Worm (Caenorhabditis elegans) whole organism, L3 larva: ENCODE measurements around the gene lec-4.

Experiments
- R02D3.7 ChIP-seq: fragments of 150-350 bp; optimal IDR thresholded peaks from 2 replicates; lab custom pipeline; 2014; ENCODE audit warnings: missing biosample characterization, missing genetic modification characterization
- ZK546.5 ChIP-seq: sonication (generic microtip); optimal IDR thresholded peaks from 2 replicates; lab custom pipeline; 2017; ENCODE audit warnings: missing biosample characterization, missing genetic modification characterization
- aly-2 ChIP-seq: fragments of 150-350 bp; optimal IDR thresholded peaks from 2 replicates; lab custom pipeline; 2014; ENCODE audit warnings: missing biosample characterization, missing genetic modification characterization
- ama-1 ChIP-seq: fragments of 150-350 bp; optimal IDR thresholded peaks from 2 replicates; lab custom pipeline; 2018
- ceh-16 ChIP-seq: sonication (generic microtip); optimal IDR thresholded peaks from 2 replicates; lab custom pipeline; 2017; ENCODE audit warnings: missing biosample characterization, missing genetic modification characterization
- ceh-28 ChIP-seq: fragments of 150-350 bp; optimal IDR thresholded peaks from 2 replicates; lab custom pipeline; 2014; ENCODE audit warnings: missing biosample characterization, missing genetic modification reagents, missing genetic modification characterization
- ceh-82 ChIP-seq: fragments of 150-350 bp; optimal IDR thresholded peaks from 2 replicates; lab custom pipeline; 2014; ENCODE audit warnings: missing biosample characterization, missing genetic modification characterization
- ceh-9 ChIP-seq: sonication (generic microtip); optimal IDR thresholded peaks from 2 replicates; lab custom pipeline; 2018; ENCODE audit warnings: missing biosample characterization, missing genetic modification characterization
- daf-12 ChIP-seq: fragments of 150-350 bp; optimal IDR thresholded peaks from 2 replicates; lab custom pipeline; 2014; ENCODE audit warnings: missing biosample characterization, missing genetic modification reagents, missing genetic modification characterization
- egl-27 ChIP-seq: sonication (generic microtip); optimal IDR thresholded peaks from 4 replicates; lab custom pipeline; 2017; ENCODE audit warnings: missing biosample characterization, missing genetic modification reagents, missing genetic modification characterization
- egl-5 ChIP-seq: fragments of 150-350 bp; optimal IDR thresholded peaks from 2 replicates; lab custom pipeline; 2017; ENCODE audit warnings: missing biosample characterization, missing genetic modification reagents, missing genetic modification characterization, inconsistent platforms
- elt-1 ChIP-seq: fragments of 150-350 bp; optimal IDR thresholded peaks from 2 replicates; lab custom pipeline; 2014; ENCODE audit warnings: missing biosample characterization, missing genetic modification characterization
- elt-2 ChIP-seq: sonication (generic microtip); optimal IDR thresholded peaks from 2 replicates; lab custom pipeline; 2016; ENCODE audit warnings: missing genetic modification reagents, mild to moderate bottlenecking, missing genetic modification characterization, missing compliant biosample characterization
- elt-3 ChIP-seq, 3 experiments: fragments of 150-350 bp in 1 of 3; sonication (generic microtip) in 2 of 3; optimal IDR thresholded peaks; 2 replicates in 2 of 3; 4 replicates in 1 of 3; lab custom pipeline; 2014 to 2017; ENCODE audit warnings: missing biosample characterization in 3 of 3, missing genetic modification characterization in 3 of 3
- eor-1 ChIP-seq, 2 experiments: fragments of 150-350 bp; optimal IDR thresholded peaks; 2 replicates each; lab custom pipeline; 2014 to 2018; ENCODE audit warnings: missing biosample characterization in 2 of 2, missing genetic modification characterization in 2 of 2
- fkh-10 ChIP-seq: sonication (generic microtip); optimal IDR thresholded peaks from 2 replicates; lab custom pipeline; 2017; ENCODE audit warnings: missing biosample characterization, missing genetic modification reagents, missing genetic modification characterization
- fkh-2 ChIP-seq: fragments of 150-350 bp; optimal IDR thresholded peaks from 2 replicates; lab custom pipeline; 2014; ENCODE audit warnings: missing biosample characterization, missing genetic modification reagents, missing genetic modification characterization
- fos-1 ChIP-seq: fragments of 150-350 bp; optimal IDR thresholded peaks from 2 replicates; lab custom pipeline; 2014; ENCODE audit warnings: missing biosample characterization, missing genetic modification characterization
- hmg-11 ChIP-seq: sonication (generic microtip); optimal IDR thresholded peaks from 2 replicates; lab custom pipeline; 2016; ENCODE audit warnings: missing genetic modification characterization, missing compliant biosample characterization
- jun-1 ChIP-seq: fragments of 150-350 bp; optimal IDR thresholded peaks from 2 replicates; lab custom pipeline; 2014; ENCODE audit warnings: missing biosample characterization, missing genetic modification reagents, missing genetic modification characterization
- lin-15B ChIP-seq: fragments of 150-350 bp; optimal IDR thresholded peaks from 2 replicates; lab custom pipeline; 2014; ENCODE audit warnings: missing biosample characterization, missing genetic modification characterization
- lin-39 ChIP-seq: fragments of 150-350 bp; optimal IDR thresholded peaks from 2 replicates; lab custom pipeline; 2018; ENCODE audit warnings: missing biosample characterization, missing genetic modification reagents, missing genetic modification characterization
- lsy-12 ChIP-seq: sonication (generic microtip); optimal IDR thresholded peaks from 2 replicates; lab custom pipeline; 2016; ENCODE audit warnings: mild to moderate bottlenecking, missing genetic modification characterization, missing compliant biosample characterization
- mdl-1 ChIP-seq: fragments of 150-350 bp; optimal IDR thresholded peaks from 2 replicates; lab custom pipeline; 2014; ENCODE audit warnings: missing biosample characterization, missing genetic modification characterization
- mml-1 ChIP-seq: fragments of 150-350 bp; sonication (generic microtip); optimal IDR thresholded peaks from 3 replicates; lab custom pipeline; 2014; ENCODE audit warnings: missing biosample characterization, missing genetic modification characterization
- nfya-1 ChIP-seq: sonication (generic microtip); optimal IDR thresholded peaks from 2 replicates; lab custom pipeline; 2017; ENCODE audit warnings: missing genetic modification characterization, mild to moderate bottlenecking, missing compliant biosample characterization, antibody characterized with exemption, moderate library complexity; ENCODE audit not compliant: insufficient read depth
- nhr-11 ChIP-seq: fragments of 150-350 bp; optimal IDR thresholded peaks from 2 replicates; lab custom pipeline; 2014; ENCODE audit warnings: missing biosample characterization, missing genetic modification characterization
- nhr-12 ChIP-seq: fragments of 150-350 bp; optimal IDR thresholded peaks from 2 replicates; lab custom pipeline; 2014; ENCODE audit warnings: missing biosample characterization, missing genetic modification characterization
- nhr-23 ChIP-seq: fragments of 150-350 bp; optimal IDR thresholded peaks from 2 replicates; lab custom pipeline; 2014; ENCODE audit warnings: missing biosample characterization, missing genetic modification reagents, missing genetic modification characterization
- nhr-237 ChIP-seq: fragments of 150-350 bp; optimal IDR thresholded peaks from 2 replicates; lab custom pipeline; 2014; ENCODE audit warnings: missing biosample characterization, missing genetic modification characterization
- nhr-25 ChIP-seq: sonication (generic microtip); optimal IDR thresholded peaks from 2 replicates; lab custom pipeline; 2017; ENCODE audit warnings: missing biosample characterization, missing genetic modification characterization
- nhr-28 ChIP-seq: fragments of 150-350 bp; optimal IDR thresholded peaks from 2 replicates; lab custom pipeline; 2014; ENCODE audit warnings: missing biosample characterization, missing genetic modification characterization
- nhr-43 ChIP-seq: sonication (generic microtip); optimal IDR thresholded peaks from 2 replicates; lab custom pipeline; 2016; ENCODE audit warnings: mild to moderate bottlenecking, missing genetic modification characterization, missing compliant biosample characterization; ENCODE audit not compliant: poor library complexity, severe bottlenecking
- nhr-67 ChIP-seq: fragments of 150-350 bp; optimal IDR thresholded peaks from 2 replicates; lab custom pipeline; 2014; ENCODE audit warnings: missing biosample characterization, missing genetic modification characterization
- nhr-76 ChIP-seq: fragments of 150-350 bp; sonication (generic microtip); optimal IDR thresholded peaks from 5 replicates; lab custom pipeline; 2014; ENCODE audit warnings: missing biosample characterization, missing genetic modification characterization
- nhr-77 ChIP-seq: fragments of 150-350 bp; optimal IDR thresholded peaks from 2 replicates; lab custom pipeline; 2014; ENCODE audit warnings: missing biosample characterization, missing genetic modification characterization
- pha-4 ChIP-seq: fragments of 150-350 bp; optimal IDR thresholded peaks from 2 replicates; lab custom pipeline; 2014; ENCODE audit warnings: missing biosample characterization, missing genetic modification reagents, missing genetic modification characterization
- pqm-1 ChIP-seq: fragments of 150-350 bp; optimal IDR thresholded peaks from 2 replicates; lab custom pipeline; 2017; ENCODE audit warnings: missing biosample characterization, missing genetic modification characterization, inconsistent platforms
- sea-2 ChIP-seq: fragments of 150-350 bp; sonication (generic microtip); optimal IDR thresholded peaks from 4 replicates; lab custom pipeline; 2014; ENCODE audit warnings: missing biosample characterization, missing genetic modification reagents, missing genetic modification characterization
- skn-1 ChIP-seq: fragments of 150-350 bp; optimal IDR thresholded peaks from 2 replicates; lab custom pipeline; 2014; ENCODE audit warnings: missing biosample characterization, missing genetic modification characterization
- snpc-4 ChIP-seq: fragments of 150-350 bp; optimal IDR thresholded peaks from 2 replicates; lab custom pipeline; 2014; ENCODE audit warnings: missing biosample characterization, missing genetic modification characterization
- tbx-2 ChIP-seq: sonication (generic microtip); optimal IDR thresholded peaks from 2 replicates; lab custom pipeline; 2016; ENCODE audit warnings: mild to moderate bottlenecking, missing genetic modification characterization, missing compliant biosample characterization
- unc-39 ChIP-seq: sonication (generic microtip); optimal IDR thresholded peaks from 4 replicates; lab custom pipeline; 2017; ENCODE audit warnings: missing biosample characterization, missing genetic modification characterization
- unc-62 ChIP-seq: fragments of 150-350 bp; sonication (generic microtip); optimal IDR thresholded peaks from 4 replicates; lab custom pipeline; 2014; ENCODE audit warnings: missing biosample characterization, missing genetic modification reagents, missing genetic modification characterization
- zag-1 ChIP-seq: fragments of 150-350 bp; optimal IDR thresholded peaks from 2 replicates; lab custom pipeline; 2014; ENCODE audit warnings: missing biosample characterization, missing genetic modification characterization
- ztf-11 ChIP-seq: fragments of 150-350 bp; optimal IDR thresholded peaks from 2 replicates; lab custom pipeline; 2014; ENCODE audit warnings: missing biosample characterization, missing genetic modification characterization
- ztf-4 ChIP-seq: fragments of 150-350 bp; optimal IDR thresholded peaks from 2 replicates; lab custom pipeline; 2014; ENCODE audit warnings: missing biosample characterization, missing genetic modification characterization

lec-4 gene

DNA sequence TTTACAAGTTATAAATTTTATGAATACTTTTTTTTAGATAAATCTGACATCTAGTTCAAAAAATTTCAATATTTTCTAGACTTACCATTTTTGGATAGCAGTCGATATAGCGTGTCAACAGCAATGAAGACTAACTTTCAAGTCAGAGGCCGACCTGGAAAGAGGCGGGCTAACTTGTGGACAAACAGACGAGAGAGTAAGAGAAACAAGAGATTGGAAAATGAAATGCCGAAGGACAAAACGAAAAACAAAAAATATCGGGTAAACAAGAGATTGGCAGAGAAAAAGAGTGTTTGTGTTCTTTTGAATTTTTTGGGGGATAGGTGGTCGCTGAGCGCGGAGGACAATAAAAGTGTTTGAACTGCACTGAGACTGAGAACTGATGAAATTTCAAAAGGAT, at the start of gene lec-4:
Gene lec-4 (minus strand): TSS at position 154 of the 400 bp plus-strand sequence.
- TF ChIP-seq lin-15B (tag; lab: Kevin White, UChicago): peak; percentile 49
- TF ChIP-seq nhr-25 (tag; lab: Kevin White, UChicago): peak; percentile 65
- no peak for TF ChIP-seq mdl-1 (tag; lab: Kevin White, UChicago)
- no peak for TF ChIP-seq lsy-12 (tag; lab: Kevin White, UChicago)
- peak; percentile 9 for TF ChIP-seq elt-1 (tag; lab: Kevin White, UChicago)
- TF ChIP-seq unc-39 (tag; lab: Kevin White, UChicago): no peak
- TF ChIP-seq ceh-82 (tag; lab: Kevin White, UChicago): no peak
- TF ChIP-seq fkh-10 (GFP tag; lab: Kevin White, UChicago): no peak
- no peak for TF ChIP-seq ztf-11 (tag; lab: Kevin White, UChicago)
- peak; percentile 46 for TF ChIP-seq jun-1 (tag; lab: Kevin White, UChicago)
- TF ChIP-seq elt-3 (tag; optimal IDR thresholded peaks at IDR 0.05; lab: Kevin White, UChicago): no peak
- no peak for TF ChIP-seq aly-2
- no peak for TF ChIP-seq ceh-16 (tag; lab: Kevin White, UChicago)
- TF ChIP-seq ztf-4 (tag; lab: Kevin White, UChicago): no peak
- no peak for TF ChIP-seq nhr-28 (tag; lab: Kevin White, UChicago)
- TF ChIP-seq nhr-67: no peak
- no peak for TF ChIP-seq sea-2 (GFP tag; lab: Kevin White, UChicago)
- no peak for TF ChIP-seq unc-62 (GFP tag; lab: Kevin White, UChicago)
- peak; percentile 70 for TF ChIP-seq nhr-23
- TF ChIP-seq hmg-11 (tag; lab: Kevin White, UChicago): peak; percentile 55
- TF ChIP-seq snpc-4 (tag; lab: Kevin White, UChicago): peak; percentile 44
- TF ChIP-seq egl-5 (tag; lab: Kevin White, UChicago): peak; percentile 72
- no peak for TF ChIP-seq zag-1 (tag; lab: Kevin White, UChicago)
- TF ChIP-seq fkh-2: no peak
- TF ChIP-seq lin-39 (tag; lab: Kevin White, UChicago): peak; percentile 15
- TF ChIP-seq daf-12: no peak
- TF ChIP-seq ceh-28 (tag; lab: Kevin White, UChicago): peak; percentile 25
- no peak for TF ChIP-seq tbx-2 (tag; lab: Kevin White, UChicago)
- TF ChIP-seq ama-1 (lab: Kevin White, UChicago): no peak
- TF ChIP-seq mml-1 (tag; lab: Kevin White, UChicago): no peak
- TF ChIP-seq fos-1 (tag; lab: Kevin White, UChicago): no peak
- TF ChIP-seq pqm-1 (tag; lab: Kevin White, UChicago): no peak
- TF ChIP-seq nfya-1 (tag; lab: Kevin White, UChicago): peak; percentile 65
- TF ChIP-seq egl-27: no peak
- no peak for TF ChIP-seq nhr-76 (tag; lab: Kevin White, UChicago)
- no peak for TF ChIP-seq elt-2 (tag; lab: Kevin White, UChicago)
- no peak for TF ChIP-seq nhr-237
- no peak for TF ChIP-seq ZK546.5 (tag; lab: Kevin White, UChicago)
- TF ChIP-seq nhr-77 (tag; lab: Kevin White, UChicago): no peak
- TF ChIP-seq nhr-12 (tag; lab: Kevin White, UChicago): no peak
- peak; percentile 97 for TF ChIP-seq pha-4 (tag; lab: Kevin White, UChicago)
- TF ChIP-seq skn-1 (tag; lab: Kevin White, UChicago): no peak
- TF ChIP-seq ceh-9: no peak
- TF ChIP-seq eor-1 (tag; optimal IDR thresholded peaks at IDR 0.05; lab: Kevin White, UChicago): no peak
- no peak for TF ChIP-seq nhr-43 (tag; lab: Kevin White, UChicago)
- TF ChIP-seq R02D3.7: no peak
- TF ChIP-seq nhr-11 (tag; lab: Kevin White, UChicago): no peak
